Worm (Caenorhabditis elegans) whole organism, early embryonic: ENCODE measurements around the gene fbxc-21.

Experiments
- ama-1 ChIP-seq: fragments of 150-350 bp; optimal IDR thresholded peaks from 2 replicates; lab custom pipeline; 2014
- tbx-11 ChIP-seq: fragments of 200-800 bp; sonication (Bioruptor generic); IDR thresholded peaks from 2 replicates; pipeline ENCODE4 v1.3.6; 2022; ENCODE audit warnings: missing genetic modification characterization, missing compliant biosample characterization

DNA sequence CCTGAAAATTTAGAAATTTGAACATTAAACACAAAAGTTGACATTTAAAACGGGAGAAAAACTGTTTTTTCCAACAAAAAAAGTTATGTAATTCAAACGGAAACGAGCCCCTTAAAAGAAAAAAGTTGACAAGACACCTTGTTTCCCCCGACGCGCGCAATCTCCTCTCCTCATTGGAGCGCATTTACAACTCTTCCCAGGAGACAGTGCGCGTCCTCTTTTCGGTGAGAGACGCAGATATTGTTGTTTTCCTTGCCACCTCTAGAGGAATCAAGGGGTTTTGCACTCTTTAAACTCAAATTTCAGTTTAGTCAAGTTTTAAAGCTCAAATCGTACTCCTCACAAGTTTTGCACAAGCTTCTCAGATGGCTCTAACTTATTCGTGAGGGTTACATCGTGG, 3.1 kb upstream of the fbxc-21 start, which contains the start of gene F58E1.13:
- no peak for TF ChIP-seq ama-1 (lab: Kevin White, UChicago)
- no peak for TF ChIP-seq tbx-11
